Worm (Caenorhabditis elegans): ENCODE results near the gene daao-1.

ce11 chrIV:2666586-2667100, 52.6 kb downstream of the daao-1 start, which contains the start of gene Y69A2AR.1:
- TF ChIP-seq ama-1 (optimal IDR thresholded peaks at IDR 0.05) (no peak), ceh-30 (tag; optimal IDR thresholded peaks at IDR 0.05) (no peak)

All from whole organism, late embryonic.